Worm (Caenorhabditis elegans) whole organism, late embryonic: ENCODE data around the gene srlf-17.

ENCODE experiments used
- C08G9.2 ChIP-seq: sonication (generic microtip); optimal IDR thresholded peaks from 2 replicates; lab custom pipeline; 2016; ENCODE audit warnings: mild to moderate bottlenecking, missing genetic modification characterization, moderate library complexity, missing compliant biosample characterization
- C38D4.7 ChIP-seq: fragments of 200-800 bp; sonication (Bioruptor generic); optimal IDR thresholded peaks from 2 replicates; lab custom pipeline; 2018; ENCODE audit warnings: mild to moderate bottlenecking, missing genetic modification characterization, moderate library complexity, missing compliant biosample characterization
- F13H6.1 ChIP-seq: sonication (generic microtip); optimal IDR thresholded peaks from 2 replicates; lab custom pipeline; 2016; ENCODE audit warnings: missing genetic modification characterization, missing compliant biosample characterization
- K09A11.1 ChIP-seq: sonication (generic microtip); optimal IDR thresholded peaks from 2 replicates; lab custom pipeline; 2017; ENCODE audit warnings: antibody characterized with exemption, mild to moderate bottlenecking, missing genetic modification characterization, missing compliant biosample characterization; ENCODE audit not compliant: insufficient read depth
- T23F11.4 ChIP-seq: fragments of 200-800 bp; sonication (Bioruptor generic); optimal IDR thresholded peaks from 2 replicates; lab custom pipeline; 2018; ENCODE audit warnings: mild to moderate bottlenecking, missing genetic modification characterization, missing compliant biosample characterization
- Y22D7AL.16 ChIP-seq: sonication (generic microtip); optimal IDR thresholded peaks from 2 replicates; lab custom pipeline; 2016; ENCODE audit warnings: missing genetic modification characterization, missing compliant biosample characterization
- ahr-1 ChIP-seq: sonication (generic microtip); optimal IDR thresholded peaks from 2 replicates; lab custom pipeline; 2016; ENCODE audit warnings: missing genetic modification characterization, missing compliant biosample characterization
- ama-1 ChIP-seq: fragments of 150-350 bp; optimal IDR thresholded peaks from 2 replicates; lab custom pipeline; 2014
- ceh-14 ChIP-seq: sonication (generic microtip); optimal IDR thresholded peaks from 2 replicates; lab custom pipeline; 2016; ENCODE audit warnings: missing genotype, missing genetic modification characterization, missing compliant biosample characterization
- ceh-18 ChIP-seq: sonication (generic microtip); optimal IDR thresholded peaks from 2 replicates; lab custom pipeline; 2016; ENCODE audit warnings: missing genetic modification characterization, missing compliant biosample characterization
- ceh-19 ChIP-seq: fragments of 200-800 bp; sonication (Bioruptor generic); optimal IDR thresholded peaks from 2 replicates; lab custom pipeline; 2018; ENCODE audit warnings: mild to moderate bottlenecking, missing genetic modification characterization, missing compliant biosample characterization
- ceh-2 ChIP-seq: sonication (generic microtip); optimal IDR thresholded peaks from 2 replicates; lab custom pipeline; 2016; ENCODE audit warnings: missing genotype, missing genetic modification characterization, missing compliant biosample characterization
- ceh-30 ChIP-seq: fragments of 150-350 bp; optimal IDR thresholded peaks from 2 replicates; lab custom pipeline; 2014; ENCODE audit warnings: missing biosample characterization, missing genetic modification characterization
- ceh-31 ChIP-seq: sonication (generic microtip); optimal IDR thresholded peaks from 2 replicates; lab custom pipeline; 2016; ENCODE audit warnings: missing genetic modification characterization, missing compliant biosample characterization
- ceh-34 ChIP-seq: sonication (generic microtip); optimal IDR thresholded peaks from 2 replicates; lab custom pipeline; 2016; ENCODE audit warnings: mild to moderate bottlenecking, missing genetic modification characterization, missing compliant biosample characterization
- ceh-6 ChIP-seq: fragments of 200-800 bp; sonication (Bioruptor generic); optimal IDR thresholded peaks from 2 replicates; lab custom pipeline; 2018; ENCODE audit warnings: mild to moderate bottlenecking, missing genetic modification characterization, missing compliant biosample characterization
- ceh-9 ChIP-seq: sonication (generic microtip); optimal IDR thresholded peaks from 2 replicates; lab custom pipeline; 2016; ENCODE audit warnings: mild to moderate bottlenecking, missing genetic modification characterization, inconsistent platforms, missing compliant biosample characterization
- dmd-4 ChIP-seq: sonication (generic microtip); optimal IDR thresholded peaks from 2 replicates; lab custom pipeline; 2016; ENCODE audit warnings: borderline replicate concordance, missing genetic modification characterization, missing compliant biosample characterization
- dve-1 ChIP-seq: sonication (generic microtip); optimal IDR thresholded peaks from 2 replicates; lab custom pipeline; 2017; ENCODE audit warnings: antibody characterized with exemption, mild to moderate bottlenecking, missing genetic modification characterization, missing compliant biosample characterization
- elt-2 ChIP-seq: sonication (generic microtip); optimal IDR thresholded peaks from 2 replicates; lab custom pipeline; 2016; ENCODE audit warnings: missing genetic modification reagents, missing genetic modification characterization, missing compliant biosample characterization
- elt-4 ChIP-seq: sonication (generic microtip); optimal IDR thresholded peaks from 2 replicates; lab custom pipeline; 2016; ENCODE audit warnings: missing genetic modification characterization, missing compliant biosample characterization
- ets-4 ChIP-seq: sonication (generic microtip); optimal IDR thresholded peaks from 2 replicates; lab custom pipeline; 2016; ENCODE audit warnings: missing genetic modification characterization, missing compliant biosample characterization
- fax-1 ChIP-seq: sonication (generic microtip); optimal IDR thresholded peaks from 2 replicates; lab custom pipeline; 2016; ENCODE audit warnings: missing genotype, missing genetic modification characterization, missing compliant biosample characterization
- fkh-10 ChIP-seq: fragments of 150-350 bp; optimal IDR thresholded peaks from 2 replicates; lab custom pipeline; 2014; ENCODE audit warnings: missing biosample characterization, missing genetic modification reagents, missing genetic modification characterization
- hlh-15 ChIP-seq: sonication (generic microtip); optimal IDR thresholded peaks from 2 replicates; lab custom pipeline; 2016; ENCODE audit warnings: missing genetic modification characterization, missing compliant biosample characterization
- hlh-30 ChIP-seq: sonication (generic microtip); optimal IDR thresholded peaks from 2 replicates; lab custom pipeline; 2017; ENCODE audit warnings: antibody characterized with exemption, missing genetic modification characterization, missing compliant biosample characterization; ENCODE audit not compliant: insufficient read depth
- hlh-6 ChIP-seq: sonication (generic microtip); optimal IDR thresholded peaks from 2 replicates; lab custom pipeline; 2016; ENCODE audit warnings: missing genotype, missing genetic modification characterization, missing compliant biosample characterization
- hlh-8 ChIP-seq: sonication (generic microtip); optimal IDR thresholded peaks from 2 replicates; lab custom pipeline; 2016; ENCODE audit warnings: missing genotype, missing genetic modification characterization, missing compliant biosample characterization
- lim-6 ChIP-seq: sonication (generic microtip); optimal IDR thresholded peaks from 2 replicates; lab custom pipeline; 2016; ENCODE audit warnings: missing genetic modification characterization, missing compliant biosample characterization
- lin-11 ChIP-seq: fragments of 200-800 bp; sonication (Bioruptor generic); optimal IDR thresholded peaks from 2 replicates; lab custom pipeline; 2018; ENCODE audit warnings: mild to moderate bottlenecking, missing genetic modification characterization, missing compliant biosample characterization
- nfya-1 ChIP-seq: sonication (generic microtip); optimal IDR thresholded peaks from 2 replicates; lab custom pipeline; 2017; ENCODE audit warnings: missing genetic modification characterization, mild to moderate bottlenecking, missing compliant biosample characterization, antibody characterized with exemption, moderate library complexity
- nhr-11 ChIP-seq: fragments of 150-350 bp; optimal IDR thresholded peaks from 2 replicates; lab custom pipeline; 2014; ENCODE audit warnings: missing biosample characterization, missing genetic modification characterization
- nhr-232 ChIP-seq: sonication (generic microtip); optimal IDR thresholded peaks from 2 replicates; lab custom pipeline; 2016; ENCODE audit warnings: missing genetic modification characterization, missing compliant biosample characterization
- npax-4 ChIP-seq: sonication (generic microtip); optimal IDR thresholded peaks from 2 replicates; lab custom pipeline; 2016; ENCODE audit warnings: missing genetic modification characterization, missing compliant biosample characterization
- pag-3 ChIP-seq: sonication (generic microtip); optimal IDR thresholded peaks from 2 replicates; lab custom pipeline; 2016; ENCODE audit warnings: missing compliant biosample characterization, missing genetic modification characterization, borderline replicate concordance
- pax-1 ChIP-seq: fragments of 150-350 bp; optimal IDR thresholded peaks from 2 replicates; lab custom pipeline; 2014; ENCODE audit warnings: missing biosample characterization, missing genetic modification characterization
- pqm-1 ChIP-seq: sonication (generic microtip); optimal IDR thresholded peaks from 2 replicates; lab custom pipeline; 2016; ENCODE audit warnings: missing genetic modification characterization, missing compliant biosample characterization
- pros-1 ChIP-seq: fragments of 150-350 bp; optimal IDR thresholded peaks from 2 replicates; lab custom pipeline; 2014; ENCODE audit warnings: missing biosample characterization, missing genetic modification reagents, missing genetic modification characterization
- ref-2 ChIP-seq: sonication (generic microtip); optimal IDR thresholded peaks from 2 replicates; lab custom pipeline; 2016; ENCODE audit warnings: missing genetic modification characterization, missing compliant biosample characterization
- rnt-1 ChIP-seq: sonication (generic microtip); optimal IDR thresholded peaks from 2 replicates; lab custom pipeline; 2016; ENCODE audit warnings: missing genetic modification characterization, missing compliant biosample characterization
- sdc-2 ChIP-seq: sonication (generic microtip); optimal IDR thresholded peaks from 2 replicates; lab custom pipeline; 2016; ENCODE audit warnings: missing genotype, missing genetic modification characterization, missing compliant biosample characterization
- sox-4 ChIP-seq: sonication (generic microtip); optimal IDR thresholded peaks from 2 replicates; lab custom pipeline; 2017; ENCODE audit warnings: mild to moderate bottlenecking, missing genetic modification characterization, inconsistent platforms, missing compliant biosample characterization
- syd-9 ChIP-seq: sonication (generic microtip); optimal IDR thresholded peaks from 2 replicates; lab custom pipeline; 2016; ENCODE audit warnings: mild to moderate bottlenecking, missing genetic modification characterization, moderate library complexity, missing compliant biosample characterization
- tbx-7 ChIP-seq: sonication (generic microtip); optimal IDR thresholded peaks from 2 replicates; lab custom pipeline; 2016; ENCODE audit warnings: missing genotype, missing genetic modification characterization, missing compliant biosample characterization
- ttx-3 ChIP-seq: sonication (generic microtip); optimal IDR thresholded peaks from 2 replicates; lab custom pipeline; 2016; ENCODE audit warnings: missing genetic modification reagents, missing genetic modification characterization, missing compliant biosample characterization
- unc-3 ChIP-seq, 2 experiments: fragments of 200-800 bp in 1 of 2; sonication (Bioruptor generic) in 1 of 2; sonication (generic microtip) in 1 of 2; conservative IDR thresholded peaks in 1 of 2; optimal IDR thresholded peaks in 1 of 2; 2 replicates each; pipeline versions ENCODE4 v1.3.6 to Lab custom; 2016 to 2022; ENCODE audit warnings: missing compliant biosample characterization in 2 of 2, missing genetic modification characterization in 2 of 2, missing genetic modification reagents in 1 of 2
- unc-42 ChIP-seq: sonication (generic microtip); optimal IDR thresholded peaks from 2 replicates; lab custom pipeline; 2016; ENCODE audit warnings: missing genotype, missing genetic modification characterization, missing compliant biosample characterization
- unc-86 ChIP-seq: sonication (generic microtip); optimal IDR thresholded peaks from 2 replicates; lab custom pipeline; 2016; ENCODE audit warnings: missing genetic modification characterization, missing compliant biosample characterization
- zip-5 ChIP-seq: sonication (generic microtip); optimal IDR thresholded peaks from 2 replicates; lab custom pipeline; 2016; ENCODE audit warnings: missing genetic modification characterization, missing compliant biosample characterization

The srlf-17 gene

ce11 chrIV:11126004-11126027, 23.3 kb upstream of the srlf-17 start, which contains the start of gene swsn-4:
Gene swsn-4 (plus strand): TSS chrIV:11126024.
- TF ChIP-seq fkh-10 (GFP tag; lab: Kevin White, UChicago) (no peak), hlh-15 (no peak), ahr-1 (tag; lab: Kevin White, UChicago) (no peak), fax-1 (tag; lab: Kevin White, UChicago) (no peak), tbx-7 (no peak), C08G9.2 (no peak), ceh-2 (no peak), hlh-8 (tag; lab: Kevin White, UChicago) (no peak), elt-4 (tag; lab: Kevin White, UChicago) (no peak), ceh-19 (GFP tag; lab: Kevin White, UChicago) (no peak), lin-11 (tag; lab: Kevin White, UChicago) (no peak), pag-3 (tag; lab: Kevin White, UChicago) (no peak), hlh-6 (tag; lab: Kevin White, UChicago) (no peak), syd-9 (no peak), elt-2 (tag; lab: Kevin White, UChicago) (no peak), pax-1 (tag; lab: Kevin White, UChicago) (no peak), pros-1 (tag; lab: Kevin White, UChicago) (no peak)

ce11 chrIV:11125604-11126003, 23.1 kb upstream of the srlf-17 start:
- TF ChIP-seq ceh-2, result no peak
- TF ChIP-seq ceh-30 (tag; lab: Kevin White, UChicago), result no peak
- TF ChIP-seq rnt-1 (tag; lab: Kevin White, UChicago), result no peak
- no peak for TF ChIP-seq ceh-14 (tag; lab: Kevin White, UChicago)
- no peak for TF ChIP-seq hlh-6 (tag; lab: Kevin White, UChicago)
- no peak for TF ChIP-seq fkh-10 (GFP tag; lab: Kevin White, UChicago)
- TF ChIP-seq ceh-31 (tag; lab: Kevin White, UChicago), result no peak
- no peak for TF ChIP-seq zip-5
- TF ChIP-seq ahr-1 (tag; lab: Kevin White, UChicago), result no peak

- TF ChIP-seq unc-3 (GFP tag; conservative IDR thresholded peaks at IDR 0.05; lab: Robert Waterston, UW) (no peak), unc-3 (tag; optimal IDR thresholded peaks at IDR 0.05; lab: Kevin White, UChicago) (no peak), elt-2 (tag; lab: Kevin White, UChicago) (no peak), sox-4 (tag; lab: Kevin White, UChicago) (no peak), ceh-30 (tag; lab: Kevin White, UChicago) (no peak), ahr-1 (tag; lab: Kevin White, UChicago) (no peak), unc-42 (tag; lab: Kevin White, UChicago) (no peak), ceh-18 (tag; lab: Kevin White, UChicago) (no peak), pqm-1 (tag; lab: Kevin White, UChicago) (no peak), nhr-11 (tag; lab: Kevin White, UChicago) (no peak), T23F11.4 (GFP tag; lab: Kevin White, UChicago) (no peak), lim-6 (no peak), ama-1 (lab: Kevin White, UChicago) (no peak), ets-4 (tag; lab: Kevin White, UChicago) (no peak), K09A11.1 (tag; lab: Kevin White, UChicago) (no peak), F13H6.1 (tag; lab: Kevin White, UChicago) (no peak), nfya-1 (peak; percentile 100), ceh-9 (tag; lab: Kevin White, UChicago) (no peak), npax-4 (tag; lab: Kevin White, UChicago) (no peak), unc-86 (tag; lab: Kevin White, UChicago) (no peak), dmd-4 (no peak), syd-9 (no peak), dve-1 (tag; lab: Kevin White, UChicago) (no peak), ceh-34 (tag; lab: Kevin White, UChicago) (peak; percentile 17), ceh-31 (tag; lab: Kevin White, UChicago) (peak; percentile 40), lin-11 (tag; lab: Kevin White, UChicago) (no peak), hlh-30 (tag; lab: Kevin White, UChicago) (no peak), ttx-3 (no peak), hlh-15 (no peak), Y22D7AL.16 (tag; lab: Kevin White, UChicago) (no peak), pros-1 (tag; lab: Kevin White, UChicago) (peak; percentile 40), ceh-6 (no peak), ref-2 (tag; lab: Kevin White, UChicago) (no peak), fax-1 (tag; lab: Kevin White, UChicago) (no peak), tbx-7 (no peak), pax-1 (tag; lab: Kevin White, UChicago) (no peak), ceh-2 (peak; percentile 6), sdc-2 (tag; lab: Kevin White, UChicago) (no peak), C38D4.7 (GFP tag; lab: Kevin White, UChicago) (no peak), nhr-232 (tag; lab: Kevin White, UChicago) (no peak)
These were observed 22.7 kb upstream of the srlf-17 start for ce11 chrIV:11125200-11125599.
